Worm (Caenorhabditis elegans) whole organism, midembryonic: Measurements from ENCODE around the gene R151.2.

ENCODE experiments used
- cog-1 ChIP-seq: sonication (generic microtip); optimal IDR thresholded peaks from 2 replicates; lab custom pipeline; 2016; ENCODE audit warnings: missing genetic modification characterization, missing compliant biosample characterization
- flt-1 ChIP-seq: fragments of 200-800 bp; sonication (Bioruptor generic); IDR thresholded peaks from 2 replicates; pipeline ENCODE4 v1.3.6; 2022; ENCODE audit warnings: missing genetic modification characterization, missing compliant biosample characterization
- klf-2 ChIP-seq: fragments of 200-800 bp; sonication (Bioruptor generic); conservative IDR thresholded peaks from 2 replicates; pipeline ENCODE4 v1.3.6; 2022; ENCODE audit warnings: missing genetic modification reagents, missing genetic modification characterization, missing compliant biosample characterization
- med-1 ChIP-seq: sonication (generic microtip); optimal IDR thresholded peaks from 2 replicates; lab custom pipeline; 2017; ENCODE audit warnings: missing genetic modification characterization, mild to moderate bottlenecking, missing compliant biosample characterization, antibody characterized with exemption, missing genetic modification reagents; ENCODE audit not compliant: insufficient read depth
- ref-1 ChIP-seq: fragments of 200-800 bp; sonication (Bioruptor generic); conservative IDR thresholded peaks from 2 replicates; pipeline ENCODE4 v1.3.6; 2022; ENCODE audit warnings: missing genetic modification reagents, missing genetic modification characterization, missing compliant biosample characterization
- tab-1 ChIP-seq: fragments of 200-800 bp; sonication (Bioruptor generic); IDR thresholded peaks from 2 replicates; pipeline ENCODE4 v1.3.6; 2022; ENCODE audit warnings: missing genetic modification characterization, missing compliant biosample characterization
- ztf-23 ChIP-seq: fragments of 200-800 bp; sonication (Bioruptor generic); IDR thresholded peaks from 2 replicates; pipeline ENCODE4 v1.3.6; 2022; ENCODE audit warnings: missing genetic modification reagents, missing genetic modification characterization, missing compliant biosample characterization
- ztf-29 ChIP-seq: fragments of 200-800 bp; sonication (Bioruptor generic); IDR thresholded peaks from 2 replicates; pipeline ENCODE4 v1.3.6; 2022; ENCODE audit warnings: missing genetic modification reagents, missing genetic modification characterization, missing compliant biosample characterization

DNA sequence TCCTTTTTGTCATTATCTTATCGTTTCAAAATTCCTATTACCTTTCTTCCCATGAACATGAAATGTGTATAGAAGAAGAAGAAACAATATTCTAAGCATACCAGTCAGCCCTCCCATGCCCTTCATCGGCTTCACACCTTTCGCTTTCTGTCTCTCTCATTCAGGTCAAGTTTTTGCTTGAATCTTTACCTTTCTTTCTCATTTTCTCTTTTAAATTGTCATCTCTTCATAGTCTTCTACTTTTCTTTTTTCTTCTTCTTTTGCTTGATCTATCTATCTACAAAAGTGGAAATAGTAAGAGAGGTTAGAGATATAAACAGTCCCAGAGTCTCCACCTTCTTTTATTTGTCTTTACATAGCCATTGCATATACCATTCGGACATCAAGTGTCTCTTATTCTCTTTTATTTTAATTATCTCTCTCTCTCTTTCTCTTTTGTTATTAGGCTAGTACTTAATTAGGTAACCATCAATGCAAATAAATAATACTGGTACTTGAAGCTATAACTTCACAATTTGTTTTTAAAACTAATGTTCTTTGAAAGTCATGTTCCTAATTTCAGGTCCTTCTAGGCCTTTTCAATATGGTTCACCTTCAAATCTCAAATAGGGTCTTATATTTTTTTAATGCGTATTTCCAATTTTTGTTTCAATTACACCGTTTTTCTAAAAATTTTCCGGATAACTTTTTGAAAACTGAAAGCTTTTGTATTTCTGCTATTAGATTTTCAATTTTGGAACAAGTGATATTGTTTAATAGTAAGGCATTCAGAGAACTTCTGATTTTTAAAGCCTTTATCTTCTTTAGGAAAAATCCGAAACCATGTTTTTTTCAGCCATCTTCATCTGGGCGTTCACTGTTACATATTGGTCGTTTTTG lies 8.2 kb upstream of the R151.2 start, which contains the start of gene dpy-31:
- TF ChIP-seq tab-1 (GFP tag; lab: Robert Waterston, UW) = no peak
- TF ChIP-seq ref-1 = no peak
- no peak for TF ChIP-seq med-1 (GFP tag; lab: Kevin White, UChicago)
- no peak for TF ChIP-seq klf-2 (GFP tag; lab: Robert Waterston, UW)
- TF ChIP-seq flt-1 = no peak
- peak; percentile 31; the same call in 1 of the 2 replicates for TF ChIP-seq ztf-29
- TF ChIP-seq cog-1 (tag; lab: Kevin White, UChicago) = no peak
- TF ChIP-seq ztf-23 (GFP tag; lab: Robert Waterston, UW) = no peak
